Fruit fly (Drosophila melanogaster) whole organism, embryonic: ENCODE results near the gene Wsck.
A peak's percentile ranks its signal among the peaks of the same experiment; 100 is the strongest.

Experiments used
- Antp ChIP-seq: fragments of 200-800 bp; sonication (Bioruptor generic); optimal IDR thresholded peaks from 3 replicates; lab custom pipeline; 2016; ENCODE audit warnings: missing biosample characterization, missing genetic modification characterization
- Asciz ChIP-seq: fragments of 200-800 bp; sonication (Bioruptor generic); optimal IDR thresholded peaks from 2 replicates; lab custom pipeline; 2017; ENCODE audit warnings: missing biosample characterization, mild to moderate bottlenecking, missing genetic modification characterization, missing genetic modification reagents
- Bgb ChIP-seq: fragments of 200-800 bp; sonication (Bioruptor generic); IDR thresholded peaks from 2 replicates; pipeline ENCODE4 v1.3.6; 2022; ENCODE audit warnings: missing biosample characterization, missing genetic modification characterization; ENCODE audit not compliant: partially characterized antibody
- CG10267 ChIP-seq: fragments of 200-800 bp; sonication (Bioruptor generic); optimal IDR thresholded peaks from 2 replicates; lab custom pipeline; 2018; ENCODE audit warnings: missing biosample characterization, mild to moderate bottlenecking, missing genetic modification characterization, moderate library complexity
- CG11695 ChIP-seq: fragments of 200-800 bp; sonication (Bioruptor generic); IDR thresholded peaks from 3 replicates; pipeline ENCODE4 v1.3.6; 2022; ENCODE audit warnings: missing biosample characterization, missing genetic modification characterization
- CG12391 ChIP-seq: fragments of 200-800 bp; sonication (Bioruptor generic); optimal IDR thresholded peaks from 3 replicates; lab custom pipeline; 2018; ENCODE audit warnings: missing biosample characterization, mild to moderate bottlenecking, missing genetic modification characterization, moderate library complexity
- CG13624 ChIP-seq: fragments of 200-800 bp; sonication (Bioruptor generic); optimal IDR thresholded peaks from 2 replicates; lab custom pipeline; 2016; ENCODE audit warnings: missing biosample characterization, missing genetic modification characterization
- CG14441 ChIP-seq: fragments of 200-800 bp; sonication (Bioruptor generic); IDR thresholded peaks from 2 replicates; pipeline ENCODE4 v1.3.6; 2022; ENCODE audit warnings: missing biosample characterization, missing genetic modification characterization
- CG15073 ChIP-seq: fragments of 200-800 bp; sonication (Bioruptor generic); optimal IDR thresholded peaks from 2 replicates; lab custom pipeline; 2016; ENCODE audit warnings: missing biosample characterization, missing genetic modification characterization
- CG15269 ChIP-seq: fragments of 200-800 bp; sonication (Bioruptor generic); optimal IDR thresholded peaks from 2 replicates; lab custom pipeline; 2018; ENCODE audit warnings: missing biosample characterization, mild to moderate bottlenecking, missing genetic modification characterization, moderate library complexity
- CG17186 ChIP-seq: fragments of 200-800 bp; sonication (Bioruptor generic); optimal IDR thresholded peaks from 3 replicates; lab custom pipeline; 2017; ENCODE audit warnings: missing biosample characterization, missing genetic modification reagents, missing genetic modification characterization
- CG18619 ChIP-seq: fragments of 200-800 bp; sonication (Bioruptor generic); optimal IDR thresholded peaks from 3 replicates; lab custom pipeline; 2017; ENCODE audit warnings: missing biosample characterization, mild to moderate bottlenecking, missing genetic modification characterization
- CG3407 ChIP-seq: fragments of 200-800 bp; sonication (Bioruptor generic); optimal IDR thresholded peaks from 2 replicates; lab custom pipeline; 2018; ENCODE audit warnings: missing biosample characterization, mild to moderate bottlenecking, missing genetic modification characterization
- CG3726 ChIP-seq: fragments of 200-800 bp; sonication (Bioruptor generic); IDR thresholded peaks from 3 replicates; pipeline ENCODE4, ENCODE4 v1.3.6; 2022; ENCODE audit warnings: missing biosample characterization, missing genetic modification characterization
- CG3995 ChIP-seq: fragments of 200-800 bp; sonication (Bioruptor generic); optimal IDR thresholded peaks from 3 replicates; lab custom pipeline; 2016; ENCODE audit warnings: missing biosample characterization, missing genetic modification characterization
- CG4617 ChIP-seq: fragments of 200-800 bp; sonication (Bioruptor generic); optimal IDR thresholded peaks from 3 replicates; lab custom pipeline; 2016; ENCODE audit warnings: missing biosample characterization, missing genetic modification characterization, borderline replicate concordance
- CG6765 ChIP-seq: fragments of 200-800 bp; sonication (Bioruptor generic); optimal IDR thresholded peaks from 3 replicates; lab custom pipeline; 2017; ENCODE audit warnings: missing biosample characterization, mild to moderate bottlenecking, missing genetic modification characterization
- CG9215 ChIP-seq: fragments of 200-800 bp; sonication (Bioruptor generic); IDR thresholded peaks from 2 replicates; pipeline ENCODE4 v1.3.6; 2022; ENCODE audit warnings: missing biosample characterization, missing genetic modification characterization
- Doc2 ChIP-seq: fragments of 200-800 bp; sonication (Bioruptor generic); IDR thresholded peaks from 2 replicates; pipeline ENCODE4 v1.3.6; 2022; ENCODE audit warnings: missing biosample characterization, missing genetic modification characterization
- Hey ChIP-seq: fragments of 200-800 bp; sonication (Bioruptor generic); optimal IDR thresholded peaks from 3 replicates; lab custom pipeline; 2018; ENCODE audit warnings: missing biosample characterization, mild to moderate bottlenecking, missing genetic modification characterization
- Meics ChIP-seq: fragments of 200-800 bp; sonication (Bioruptor generic); optimal IDR thresholded peaks from 2 replicates; lab custom pipeline; 2017; ENCODE audit warnings: missing biosample characterization, mild to moderate bottlenecking, missing genetic modification characterization
- Stat92E ChIP-seq, 3 experiments: fragments of >200 bp in 2 of 3; fragments of 200-800 bp in 1 of 3; sonication (Bioruptor generic) in 1 of 3; optimal IDR thresholded peaks; 2 replicates each; lab custom pipeline; 2017 to 2019; ENCODE audit warnings: missing biosample characterization in 3 of 3, missing genetic modification characterization in 3 of 3, mild to moderate bottlenecking in 1 of 3, moderate library complexity in 1 of 3
- Taf1 ChIP-seq: fragments of 200-800 bp; sonication (Bioruptor generic); IDR thresholded peaks from 2 replicates; pipeline ENCODE4 v1.3.6; 2022; ENCODE audit warnings: missing biosample characterization, missing genetic modification characterization
- Usf ChIP-seq: fragments of 200-800 bp; sonication (Bioruptor generic); optimal IDR thresholded peaks from 2 replicates; lab custom pipeline; 2017; ENCODE audit warnings: missing genotype, missing biosample characterization, missing genetic modification characterization
- Vsx1 ChIP-seq: fragments of 200-800 bp; sonication (Bioruptor generic); optimal IDR thresholded peaks from 2 replicates; lab custom pipeline; 2017; ENCODE audit warnings: missing biosample characterization, mild to moderate bottlenecking, missing genetic modification characterization, missing genetic modification reagents
- ac ChIP-seq: fragments of 200-800 bp; sonication (Bioruptor generic); optimal IDR thresholded peaks from 3 replicates; lab custom pipeline; 2017; ENCODE audit warnings: missing biosample characterization, mild to moderate bottlenecking, missing genetic modification characterization
- ash1 ChIP-seq: fragments of 200-800 bp; sonication (Bioruptor generic); optimal IDR thresholded peaks from 2 replicates; lab custom pipeline; 2018; ENCODE audit warnings: missing biosample characterization, mild to moderate bottlenecking, missing genetic modification characterization
- ato ChIP-seq: fragments of 200-800 bp; sonication (Bioruptor generic); IDR thresholded peaks from 2 replicates; pipeline ENCODE4 v1.3.6; 2022; ENCODE audit warnings: missing biosample characterization, missing genetic modification characterization; ENCODE audit not compliant: partially characterized antibody
- bab2 ChIP-seq: fragments of 200-800 bp; sonication (Bioruptor generic); optimal IDR thresholded peaks from 2 replicates; lab custom pipeline; 2016; ENCODE audit warnings: missing biosample characterization, missing genetic modification characterization
- bsh ChIP-seq, 2 experiments: fragments of 200-800 bp; sonication (Bioruptor generic); optimal IDR thresholded peaks; 2 replicates each; lab custom pipeline; 2017 to 2018; ENCODE audit warnings: mild to moderate bottlenecking in 2 of 2, missing biosample characterization in 2 of 2, missing genetic modification characterization in 2 of 2, moderate library complexity in 1 of 2
- cad ChIP-seq: fragments of >200 bp; optimal IDR thresholded peaks from 2 replicates; lab custom pipeline; 2017; ENCODE audit warnings: missing biosample characterization, missing genetic modification characterization
- chif ChIP-seq, 2 experiments: fragments of 200-800 bp; sonication (Bioruptor generic); optimal IDR thresholded peaks; 3 replicates each; lab custom pipeline; 2016; ENCODE audit warnings: missing biosample characterization in 2 of 2, missing genetic modification characterization in 2 of 2
- chinmo ChIP-seq: fragments of 200-800 bp; sonication (Bioruptor generic); IDR thresholded peaks from 4 replicates; pipeline ENCODE4 v1.3.6; 2022; ENCODE audit warnings: missing biosample characterization, missing genetic modification characterization; ENCODE audit not compliant: partially characterized antibody
- crc ChIP-seq: fragments of 200-800 bp; sonication (Bioruptor generic); optimal IDR thresholded peaks from 2 replicates; lab custom pipeline; 2016; ENCODE audit warnings: missing biosample characterization, missing genetic modification characterization
- cwo ChIP-seq: fragments of 200-800 bp; sonication (Bioruptor generic); optimal IDR thresholded peaks from 3 replicates; lab custom pipeline; 2017; ENCODE audit warnings: missing biosample characterization, missing genetic modification characterization, mild to moderate bottlenecking, moderate library complexity, missing genetic modification reagents
- dmrt99B ChIP-seq: fragments of 200-800 bp; sonication (Bioruptor generic); optimal IDR thresholded peaks from 2 replicates; lab custom pipeline; 2018; ENCODE audit warnings: missing biosample characterization, mild to moderate bottlenecking, missing genetic modification characterization, moderate library complexity
- fd102C ChIP-seq: fragments of 200-800 bp; sonication (Bioruptor generic); optimal IDR thresholded peaks from 2 replicates; lab custom pipeline; 2018; ENCODE audit warnings: missing biosample characterization, mild to moderate bottlenecking, missing genetic modification characterization, moderate library complexity
- gro ChIP-seq: fragments of 200-800 bp; sonication (Bioruptor generic); optimal IDR thresholded peaks from 2 replicates; lab custom pipeline; 2016; ENCODE audit warnings: missing biosample characterization, missing genetic modification characterization
- gt ChIP-seq: fragments of 200-800 bp; sonication (Bioruptor generic); IDR thresholded peaks from 2 replicates; pipeline ENCODE4 v1.3.6; 2022; ENCODE audit warnings: missing biosample characterization, missing genetic modification characterization
- knrl ChIP-seq: fragments of 200-800 bp; sonication (Bioruptor generic); IDR thresholded peaks from 3 replicates; pipeline ENCODE4 v1.3.6; 2022; ENCODE audit warnings: missing biosample characterization, missing genetic modification characterization; ENCODE audit not compliant: partially characterized antibody
- lab ChIP-seq: fragments of 200-800 bp; sonication (Bioruptor generic); optimal IDR thresholded peaks from 3 replicates; lab custom pipeline; 2017; ENCODE audit warnings: missing biosample characterization, missing genetic modification characterization, mild to moderate bottlenecking, moderate library complexity, missing genetic modification reagents
- lmd ChIP-seq: fragments of 200-800 bp; sonication (Bioruptor generic); IDR thresholded peaks from 2 replicates; pipeline ENCODE4 v1.3.6; 2022; ENCODE audit warnings: missing biosample characterization, missing genetic modification characterization
- mam ChIP-seq: fragments of 200-800 bp; sonication (Bioruptor generic); optimal IDR thresholded peaks from 3 replicates; lab custom pipeline; 2016; ENCODE audit warnings: missing biosample characterization, missing genetic modification characterization
- mirr ChIP-seq: fragments of 200-800 bp; sonication (Bioruptor generic); optimal IDR thresholded peaks from 3 replicates; lab custom pipeline; 2018; ENCODE audit warnings: missing biosample characterization, mild to moderate bottlenecking, missing genetic modification characterization
- peb ChIP-seq: fragments of 200-800 bp; sonication (Bioruptor generic); IDR thresholded peaks from 2 replicates; pipeline ENCODE4 v1.3.6; 2022; ENCODE audit warnings: missing biosample characterization, missing genetic modification characterization
- ranshi ChIP-seq: fragments of 200-800 bp; sonication (Bioruptor generic); IDR thresholded peaks from 2 replicates; pipeline ENCODE4 v1.3.6; 2022; ENCODE audit warnings: missing biosample characterization, missing genetic modification characterization
- seq ChIP-seq: fragments of 200-800 bp; sonication (Bioruptor generic); IDR thresholded peaks from 2 replicates; pipeline ENCODE4 v1.3.6; 2022; ENCODE audit warnings: missing biosample characterization, missing genetic modification characterization
- slp2 ChIP-seq: fragments of 200-800 bp; sonication (Bioruptor generic); optimal IDR thresholded peaks from 2 replicates; lab custom pipeline; 2016; ENCODE audit warnings: missing biosample characterization, missing genetic modification characterization
- tna ChIP-seq: fragments of 200-800 bp; sonication (Bioruptor generic); IDR thresholded peaks from 2 replicates; pipeline ENCODE4 v1.3.6; 2022; ENCODE audit warnings: missing biosample characterization, missing genetic modification characterization; ENCODE audit not compliant: partially characterized antibody

The Wsck gene

dm6 chr3R:24598549-24599204 lies 31.2 kb downstream of the Wsck start (continued):
- TF ChIP-seq chinmo (GFP tag; lab: Robert Waterston, UW) (0 out of 4 replicates have a peak, but pooled peaks have one; percentile 51), CG12391 (tag; lab: Kevin White, UChicago) (peak; percentile 22), crc (GFP tag; lab: Kevin White, UChicago) (no peak), Stat92E (GFP tag; optimal IDR thresholded peaks at IDR 0.05; lab: Kevin White, UChicago) (no peak), ash1 (no peak), cwo (peak; percentile 12), CG3995 (GFP tag; lab: Kevin White, UChicago) (no peak), peb (no peak), CG17186 (GFP tag; lab: Kevin White, UChicago) (no peak), mam (GFP tag; lab: Kevin White, UChicago) (no peak), chif (GFP tag; optimal IDR thresholded peaks at IDR 0.05; lab: Kevin White, UChicago) (peak in 1 of 2 experiments; percentile 19), bsh (GFP tag; optimal IDR thresholded peaks at IDR 0.05; lab: Kevin White, UChicago) (no peak), Asciz (GFP tag; lab: Kevin White, UChicago) (no peak), fd102C (GFP tag; lab: Kevin White, UChicago) (no peak), CG14441 (no peak), Meics (GFP tag; lab: Kevin White, UChicago) (peak; percentile 24), ranshi (GFP tag; lab: Robert Waterston, UW) (no peak), CG13624 (GFP tag; lab: Kevin White, UChicago) (peak; percentile 49), cad (GFP tag; lab: Kevin White, UChicago) (no peak), CG9215 (no peak), Vsx1 (GFP tag; lab: Kevin White, UChicago) (peak; percentile 14), seq (GFP tag; lab: Robert Waterston, UW) (no peak), Taf1 (GFP tag; lab: Robert Waterston, UW) (no peak), lab (peak; percentile 22), Usf (GFP tag; lab: Kevin White, UChicago) (no peak), CG15269 (tag; lab: Kevin White, UChicago) (no peak), slp2 (GFP tag; lab: Kevin White, UChicago) (peak; percentile 41), CG15073 (GFP tag; lab: Kevin White, UChicago) (no peak), CG3726 (GFP tag; lab: Robert Waterston, UW) (no peak), tna (GFP tag; lab: Robert Waterston, UW) (no peak), gt (no peak), Bgb (GFP tag; lab: Robert Waterston, UW) (no peak), ac (GFP tag; lab: Kevin White, UChicago) (no peak), CG6765 (GFP tag; lab: Kevin White, UChicago) (no peak), CG4617 (GFP tag; lab: Kevin White, UChicago) (no peak), ato (no peak), mirr (GFP tag; lab: Kevin White, UChicago) (no peak), knrl (GFP tag; lab: Robert Waterston, UW) (no peak), Doc2 (GFP tag; lab: Robert Waterston, UW) (no peak), bab2 (GFP tag; lab: Kevin White, UChicago) (peak; percentile 33), Hey (no peak), gro (GFP tag; lab: Kevin White, UChicago) (no peak), CG11695 (GFP tag; lab: Robert Waterston, UW) (peak; percentile 43; the same call in 1 of the 3 replicates), lmd (GFP tag; lab: Robert Waterston, UW) (peak; percentile 37; the same call in 1 of the 2 replicates), Antp (GFP tag; lab: Kevin White, UChicago) (no peak), CG3407 (GFP tag; lab: Kevin White, UChicago) (no peak), dmrt99B (tag; lab: Kevin White, UChicago) (peak; percentile 51), CG10267 (tag; lab: Kevin White, UChicago) (peak; percentile 10), CG18619 (GFP tag; lab: Kevin White, UChicago) (peak; percentile 7)
